Fruit fly (Drosophila melanogaster) whole organism, embryonic: ENCODE results near the gene CG34001.

Source experiments
- CG12219 ChIP-seq: fragments of 200-800 bp; sonication (Bioruptor generic); optimal IDR thresholded peaks from 3 replicates; lab custom pipeline; 2018; ENCODE audit warnings: missing biosample characterization, mild to moderate bottlenecking, missing genetic modification characterization
- CG12744 ChIP-seq: fragments of 200-800 bp; sonication (Bioruptor generic); optimal IDR thresholded peaks from 2 replicates; lab custom pipeline; 2016; ENCODE audit warnings: missing biosample characterization, missing genetic modification characterization
- CG14860 ChIP-seq: fragments of 200-800 bp; sonication (Bioruptor generic); IDR thresholded peaks from 3 replicates; pipeline ENCODE4 v1.3.6; 2022; ENCODE audit warnings: missing biosample characterization, missing genetic modification characterization; ENCODE audit not compliant: partially characterized antibody
- CG15601 ChIP-seq: fragments of 200-800 bp; sonication (Bioruptor generic); optimal IDR thresholded peaks from 3 replicates; lab custom pipeline; 2019; ENCODE audit warnings: missing biosample characterization, mild to moderate bottlenecking, missing genetic modification characterization, moderate library complexity
- CG1602 ChIP-seq: fragments of 200-800 bp; sonication (Bioruptor generic); optimal IDR thresholded peaks from 3 replicates; lab custom pipeline; 2016; ENCODE audit warnings: missing biosample characterization, missing genetic modification characterization
- CG17328 ChIP-seq: fragments of 200-800 bp; sonication (Bioruptor generic); IDR thresholded peaks from 2 replicates; pipeline ENCODE4 v1.3.6; 2022; ENCODE audit warnings: missing biosample characterization, missing genetic modification characterization
- CG18011 ChIP-seq: fragments of 200-800 bp; sonication (Bioruptor generic); optimal IDR thresholded peaks from 2 replicates; lab custom pipeline; 2017; ENCODE audit warnings: missing biosample characterization, missing genetic modification characterization, mild to moderate bottlenecking, moderate library complexity, missing genotype
- CG2202 ChIP-seq: fragments of 200-800 bp; sonication (Bioruptor generic); optimal IDR thresholded peaks from 2 replicates; lab custom pipeline; 2018; ENCODE audit warnings: missing biosample characterization, mild to moderate bottlenecking, missing genetic modification characterization
- CG3163 ChIP-seq: fragments of 200-800 bp; sonication (Bioruptor generic); optimal IDR thresholded peaks from 3 replicates; lab custom pipeline; 2016; ENCODE audit warnings: missing biosample characterization, missing genetic modification characterization
- CG34376 ChIP-seq: fragments of 200-800 bp; sonication (Bioruptor generic); optimal IDR thresholded peaks from 2 replicates; lab custom pipeline; 2018; ENCODE audit warnings: missing biosample characterization, mild to moderate bottlenecking, missing genetic modification characterization
- CG4404 ChIP-seq: fragments of 200-800 bp; sonication (Bioruptor generic); IDR thresholded peaks from 2 replicates; pipeline ENCODE4 v1.3.6; 2022; ENCODE audit warnings: missing biosample characterization, missing genetic modification characterization
- CG7556 ChIP-seq: fragments of 200-800 bp; sonication (Bioruptor generic); optimal IDR thresholded peaks from 2 replicates; lab custom pipeline; 2017; ENCODE audit warnings: missing biosample characterization, mild to moderate bottlenecking, missing genetic modification characterization
- CG7839 ChIP-seq: fragments of 200-800 bp; sonication (Bioruptor generic); optimal IDR thresholded peaks from 3 replicates; lab custom pipeline; 2018; ENCODE audit warnings: missing biosample characterization, mild to moderate bottlenecking, missing genetic modification characterization, moderate library complexity
- CG8290 ChIP-seq, 3 experiments: fragments of 200-800 bp; sonication (Bioruptor generic); optimal IDR thresholded peaks; 2 replicates each; lab custom pipeline; 2016 to 2019; ENCODE audit warnings: missing biosample characterization in 3 of 3, missing genetic modification characterization in 3 of 3, mild to moderate bottlenecking in 2 of 3, moderate library complexity in 1 of 3
- CG9437 ChIP-seq: fragments of 200-800 bp; sonication (Bioruptor generic); optimal IDR thresholded peaks from 2 replicates; lab custom pipeline; 2018; ENCODE audit warnings: missing biosample characterization, mild to moderate bottlenecking, missing genetic modification characterization
- Camta ChIP-seq: fragments of 200-800 bp; sonication (Bioruptor generic); optimal IDR thresholded peaks from 2 replicates; lab custom pipeline; 2016; ENCODE audit warnings: missing biosample characterization, missing genetic modification characterization
- CoRest ChIP-seq: fragments of 200-800 bp; sonication (Bioruptor generic); optimal IDR thresholded peaks from 3 replicates; lab custom pipeline; 2018; ENCODE audit warnings: missing biosample characterization, mild to moderate bottlenecking, missing genetic modification characterization, moderate library complexity
- D ChIP-seq, 2 experiments: fragments of 200-800 bp in 1 of 2; fragments of >200 bp in 1 of 2; sonication (Bioruptor generic) in 1 of 2; optimal IDR thresholded peaks; 2 replicates in 1 of 2; 3 replicates in 1 of 2; lab custom pipeline; 2017; ENCODE audit warnings: mild to moderate bottlenecking in 1 of 2, missing biosample characterization in 1 of 2, missing genetic modification characterization in 1 of 2, missing genetic modification reagents in 1 of 2
- Dbx ChIP-seq: fragments of 200-800 bp; sonication (Bioruptor generic); IDR thresholded peaks from 3 replicates; pipeline ENCODE4 v1.3.6; 2022; ENCODE audit warnings: missing biosample characterization, missing genetic modification characterization
- Doc2 ChIP-seq: fragments of 200-800 bp; sonication (Bioruptor generic); IDR thresholded peaks from 2 replicates; pipeline ENCODE4 v1.3.6; 2022; ENCODE audit warnings: missing biosample characterization, missing genetic modification characterization
- Fer1 ChIP-seq: fragments of 200-800 bp; sonication (Bioruptor generic); optimal IDR thresholded peaks from 2 replicates; lab custom pipeline; 2017; ENCODE audit warnings: missing biosample characterization, mild to moderate bottlenecking, missing genetic modification characterization
- Fer2 ChIP-seq: fragments of 200-800 bp; sonication (Bioruptor generic); optimal IDR thresholded peaks from 2 replicates; lab custom pipeline; 2018; ENCODE audit warnings: missing biosample characterization, mild to moderate bottlenecking, missing genetic modification characterization, moderate library complexity
- HLH3B ChIP-seq: fragments of 200-800 bp; sonication (Bioruptor generic); IDR thresholded peaks from 2 replicates; pipeline ENCODE4 v1.3.6; 2022; ENCODE audit warnings: missing biosample characterization, missing genetic modification characterization
- HLHmδ ChIP-seq: fragments of 200-800 bp; sonication (Bioruptor generic); optimal IDR thresholded peaks from 2 replicates; lab custom pipeline; 2018; ENCODE audit warnings: missing biosample characterization, mild to moderate bottlenecking, missing genetic modification characterization, moderate library complexity
- Lim3 ChIP-seq: fragments of 200-800 bp; sonication (Bioruptor generic); IDR thresholded peaks from 2 replicates; pipeline ENCODE4 v1.3.6; 2022; ENCODE audit warnings: missing biosample characterization, missing genetic modification characterization
- Max ChIP-seq: fragments of 200-800 bp; sonication (Bioruptor generic); optimal IDR thresholded peaks from 2 replicates; lab custom pipeline; 2016; ENCODE audit warnings: missing biosample characterization, mild to moderate bottlenecking, missing genetic modification characterization
- Ptx1 ChIP-seq: fragments of 200-800 bp; sonication (Bioruptor generic); IDR thresholded peaks from 2 replicates; pipeline ENCODE4 v1.3.6; 2022; ENCODE audit warnings: missing biosample characterization, missing genetic modification characterization
- Spps ChIP-seq: fragments of 200-800 bp; sonication (Bioruptor generic); optimal IDR thresholded peaks from 2 replicates; lab custom pipeline; 2018; ENCODE audit warnings: missing biosample characterization, mild to moderate bottlenecking, missing genetic modification characterization
- Sry-β ChIP-seq: fragments of 200-800 bp; sonication (Bioruptor generic); optimal IDR thresholded peaks from 2 replicates; lab custom pipeline; 2018; ENCODE audit warnings: missing biosample characterization, mild to moderate bottlenecking, missing genetic modification characterization, moderate library complexity
- Sry-δ ChIP-seq: fragments of 200-800 bp; sonication (Bioruptor generic); optimal IDR thresholded peaks from 2 replicates; lab custom pipeline; 2016; ENCODE audit warnings: missing biosample characterization, missing genetic modification characterization
- Taf1 ChIP-seq: fragments of 200-800 bp; sonication (Bioruptor generic); IDR thresholded peaks from 2 replicates; pipeline ENCODE4 v1.3.6; 2022; ENCODE audit warnings: missing biosample characterization, missing genetic modification characterization
- Vsx1 ChIP-seq: fragments of 200-800 bp; sonication (Bioruptor generic); optimal IDR thresholded peaks from 2 replicates; lab custom pipeline; 2017; ENCODE audit warnings: missing biosample characterization, mild to moderate bottlenecking, missing genetic modification characterization, missing genetic modification reagents
- ap ChIP-seq: fragments of 200-800 bp; sonication (Bioruptor generic); IDR thresholded peaks from 2 replicates; pipeline ENCODE4 v1.3.6; 2022; ENCODE audit warnings: missing biosample characterization, missing genetic modification characterization
- ato ChIP-seq: fragments of 200-800 bp; sonication (Bioruptor generic); IDR thresholded peaks from 2 replicates; pipeline ENCODE4 v1.3.6; 2022; ENCODE audit warnings: missing biosample characterization, missing genetic modification characterization; ENCODE audit not compliant: partially characterized antibody
- caup ChIP-seq: fragments of 200-800 bp; sonication (Bioruptor generic); optimal IDR thresholded peaks from 3 replicates; lab custom pipeline; 2017; ENCODE audit warnings: missing biosample characterization, mild to moderate bottlenecking, missing genetic modification characterization, moderate library complexity; ENCODE audit not compliant: severe bottlenecking
- fd3F ChIP-seq: fragments of 200-800 bp; sonication (Bioruptor generic); optimal IDR thresholded peaks from 2 replicates; lab custom pipeline; 2018; ENCODE audit warnings: missing biosample characterization, mild to moderate bottlenecking, missing genetic modification characterization, moderate library complexity
- fd64A ChIP-seq: fragments of 200-800 bp; sonication (Bioruptor generic); optimal IDR thresholded peaks from 3 replicates; lab custom pipeline; 2018; ENCODE audit warnings: missing biosample characterization, mild to moderate bottlenecking, missing genetic modification characterization
- gsb ChIP-seq: fragments of 200-800 bp; sonication (Bioruptor generic); IDR thresholded peaks from 2 replicates; pipeline ENCODE4 v1.3.6; 2022; ENCODE audit warnings: missing biosample characterization, missing genetic modification characterization
- her ChIP-seq: fragments of 200-800 bp; sonication (Bioruptor generic); optimal IDR thresholded peaks from 2 replicates; lab custom pipeline; 2016; ENCODE audit warnings: missing biosample characterization, missing genetic modification characterization
- lmd ChIP-seq: fragments of 200-800 bp; sonication (Bioruptor generic); IDR thresholded peaks from 2 replicates; pipeline ENCODE4 v1.3.6; 2022; ENCODE audit warnings: missing biosample characterization, missing genetic modification characterization
- prd ChIP-seq, 3 experiments: fragments of >200 bp in 2 of 3; fragments of 200-800 bp in 1 of 3; sonication (Bioruptor generic) in 1 of 3; optimal IDR thresholded peaks in 2 of 3; IDR thresholded peaks in 1 of 3; 2 replicates in 2 of 3; 3 replicates in 1 of 3; pipeline versions ENCODE4 v1.3.6 to Lab custom; 2017 to 2022; ENCODE audit warnings: missing biosample characterization in 1 of 3, missing genetic modification characterization in 1 of 3
- ranshi ChIP-seq: fragments of 200-800 bp; sonication (Bioruptor generic); IDR thresholded peaks from 2 replicates; pipeline ENCODE4 v1.3.6; 2022; ENCODE audit warnings: missing biosample characterization, missing genetic modification characterization
- ro ChIP-seq: fragments of 200-800 bp; sonication (Bioruptor generic); IDR thresholded peaks from 2 replicates; pipeline ENCODE4 v1.3.6; 2022; ENCODE audit warnings: missing biosample characterization, missing genetic modification characterization
- sima ChIP-seq: fragments of 200-800 bp; sonication (Bioruptor generic); optimal IDR thresholded peaks from 2 replicates; lab custom pipeline; 2016; ENCODE audit warnings: missing biosample characterization, missing genetic modification characterization
- sug ChIP-seq: fragments of 200-800 bp; optimal IDR thresholded peaks from 2 replicates; lab custom pipeline; 2019; ENCODE audit warnings: missing biosample characterization, mild to moderate bottlenecking, missing genetic modification characterization, moderate library complexity
- tgo ChIP-seq: fragments of 200-800 bp; sonication (Bioruptor generic); IDR thresholded peaks from 3 replicates; pipeline ENCODE4 v1.3.6; 2022; ENCODE audit warnings: missing biosample characterization, missing genetic modification characterization
- trh ChIP-seq: fragments of 200-800 bp; sonication (Bioruptor generic); optimal IDR thresholded peaks from 2 replicates; lab custom pipeline; 2016; ENCODE audit warnings: missing biosample characterization, missing genetic modification characterization
- vfl ChIP-seq: fragments of 200-800 bp; sonication (Bioruptor generic); optimal IDR thresholded peaks from 2 replicates; lab custom pipeline; 2016; ENCODE audit warnings: missing biosample characterization, missing genetic modification characterization

CG34001 gene

dm6 chr3L:10682725-10683367 lies 52.0 kb downstream of the CG34001 start (continued):
- TF ChIP-seq CG2202 (tag; lab: Kevin White, UChicago) (peak; percentile 92), Vsx1 (peak; percentile 96), Lim3 (GFP tag; lab: Robert Waterston, UW) (peak; percentile 93; the same call in 1 of the 2 replicates), fd3F (peak; percentile 97), her (GFP tag; lab: Kevin White, UChicago) (peak; percentile 52), gsb (GFP tag; lab: Robert Waterston, UW) (peak; percentile 95), Taf1 (peak; percentile 92), CG14860 (GFP tag; lab: Robert Waterston, UW) (no peak), Fer1 (peak; percentile 99), Dbx (peak; percentile 97), Sry-δ (peak; percentile 44), CG9437 (GFP tag; lab: Kevin White, UChicago) (peak; percentile 97), tgo (peak; percentile 97), Camta (GFP tag; lab: Kevin White, UChicago) (peak; percentile 80), CG3163 (peak; percentile 52), CG12744 (GFP tag; lab: Kevin White, UChicago) (peak; percentile 74), HLHmδ (GFP tag; lab: Kevin White, UChicago) (peak; percentile 83), vfl (GFP tag; lab: Kevin White, UChicago) (peak; percentile 76), CG4404 (GFP tag; lab: Robert Waterston, UW) (peak; percentile 94), caup (GFP tag; lab: Kevin White, UChicago) (peak; percentile 98), Fer2 (tag; lab: Kevin White, UChicago) (peak; percentile 95), HLH3B (GFP tag; lab: Robert Waterston, UW) (peak; percentile 98), ranshi (GFP tag; lab: Robert Waterston, UW) (peak; percentile 96), CG15601 (tag; lab: Kevin White, UChicago) (peak; percentile 97), ap (GFP tag; lab: Robert Waterston, UW) (peak; percentile 94), CG18011 (peak; percentile 89), Max (GFP tag; lab: Kevin White, UChicago) (peak; percentile 97), Ptx1 (peak; percentile 99), trh (peak; percentile 93), CG7839 (tag; lab: Kevin White, UChicago) (peak; percentile 99), sug (tag; lab: Kevin White, UChicago) (peak; percentile 99), CG12219 (GFP tag; lab: Kevin White, UChicago) (peak; percentile 96), CG8290 (GFP tag; optimal IDR thresholded peaks at IDR 0.05; lab: Kevin White, UChicago) (peak; percentile 96), CG8290 (tag; optimal IDR thresholded peaks at IDR 0.05; lab: Kevin White, UChicago) (peak; percentile 80 to 92), CG1602 (GFP tag; lab: Kevin White, UChicago) (peak; percentile 97), CG34376 (GFP tag; lab: Kevin White, UChicago) (peak; percentile 98), Doc2 (GFP tag; lab: Robert Waterston, UW) (no peak; the same call in none of the 2 replicates), prd (optimal IDR thresholded peaks at IDR 0.05; lab: Kevin White, UChicago) (no peak), prd (GFP tag; IDR thresholded peaks at IDR 0.05; lab: Robert Waterston, UW) (peak; percentile 97), CoRest (peak; percentile 99), fd64A (GFP tag; lab: Kevin White, UChicago) (peak; percentile 92), CG7556 (GFP tag; lab: Kevin White, UChicago) (peak; percentile 100), lmd (peak; percentile 99), ato (GFP tag; lab: Robert Waterston, UW) (no peak), CG17328 (peak; percentile 93), ro (GFP tag; lab: Robert Waterston, UW) (peak; percentile 92), Spps (peak; percentile 89), Sry-β (GFP tag; lab: Kevin White, UChicago) (peak; percentile 61), sima (peak; percentile 42), D (optimal IDR thresholded peaks at IDR 0.05; lab: Kevin White, UChicago) (no peak), D (GFP tag; optimal IDR thresholded peaks at IDR 0.05; lab: Kevin White, UChicago) (peak; percentile 99)
